Fruit fly (Drosophila melanogaster) Kc167 (cell line): ENCODE data around the gene Tpr2.

ENCODE experiments used
- Myc ChIP-seq: fragments of >200 bp; optimal IDR thresholded peaks from 2 replicates; lab custom pipeline; 2017; ENCODE audit warnings: missing external identifiers
- Sin3A ChIP-seq: fragments of >200 bp; optimal IDR thresholded peaks from 2 replicates; lab custom pipeline; 2018; ENCODE audit warnings: missing external identifiers
- h ChIP-seq: fragments of >200 bp; optimal IDR thresholded peaks from 3 replicates; lab custom pipeline; 2018; ENCODE audit warnings: missing external identifiers
- insv ChIP-seq: fragments of >200 bp; optimal IDR thresholded peaks from 3 replicates; lab custom pipeline; 2018; ENCODE audit warnings: missing external identifiers
- psq ChIP-seq: fragments of >200 bp; optimal IDR thresholded peaks from 2 replicates; lab custom pipeline; 2017; ENCODE audit warnings: missing external identifiers
- ttk ChIP-seq: sonication (Bioruptor generic); optimal IDR thresholded peaks from 2 replicates; lab custom pipeline; 2017; ENCODE audit warnings: missing external identifiers

Gene Tpr2

dm6 chr2L:16472184-16472583 lies 19.2 kb upstream of the Tpr2 start:
- TF ChIP-seq ttk (no peak), Myc (lab: Kevin White, UChicago) (no peak), h (no peak), psq (lab: Kevin White, UChicago) (no peak), insv (lab: Kevin White, UChicago) (no peak), Sin3A (no peak)

- no peak for TF ChIP-seq ttk
- no peak for TF ChIP-seq psq (lab: Kevin White, UChicago)
- no peak for TF ChIP-seq insv (lab: Kevin White, UChicago)
- TF ChIP-seq Myc (lab: Kevin White, UChicago) = no peak
Observed at dm6 chr2L:16476517-16476916, 14.8 kb upstream of the Tpr2 start.

- no peak for TF ChIP-seq h
- TF ChIP-seq ttk = no peak
- TF ChIP-seq Myc (lab: Kevin White, UChicago) = no peak
- no peak for TF ChIP-seq insv (lab: Kevin White, UChicago)
- no peak for TF ChIP-seq psq (lab: Kevin White, UChicago)
- no peak for TF ChIP-seq Sin3A
Observed at dm6 chr2L:16485643-16486000, 5.7 kb upstream of the Tpr2 start, which contains the start of gene dac. Gene dac, minus strand, starts transcription at chr2L:16485998.

- TF ChIP-seq h = no peak
- no peak for TF ChIP-seq psq (lab: Kevin White, UChicago)
- no peak for TF ChIP-seq ttk
- TF ChIP-seq Sin3A = no peak
- no peak for TF ChIP-seq insv (lab: Kevin White, UChicago)
- no peak for TF ChIP-seq Myc (lab: Kevin White, UChicago)
Observed at dm6 chr2L:16486001-16486793, 5.1 kb upstream of the Tpr2 start.

- TF ChIP-seq ttk (no peak), psq (lab: Kevin White, UChicago) (no peak), Sin3A (no peak), Myc (lab: Kevin White, UChicago) (no peak), insv (lab: Kevin White, UChicago) (no peak), h (no peak)
Observed at dm6 chr2L:16487571-16488276, 3.6 kb upstream of the Tpr2 start, which contains the start of gene Nepl8. Gene Nepl8, plus strand, starts transcription at chr2L:16488148.

dm6 chr2L:16491752-16492616 lies 644 bp downstream of the Tpr2 start:
- no peak for TF ChIP-seq Sin3A
- TF ChIP-seq Myc (lab: Kevin White, UChicago) = no peak
- TF ChIP-seq psq (lab: Kevin White, UChicago) = no peak

- TF ChIP-seq Myc (lab: Kevin White, UChicago) (no peak), Sin3A (no peak), psq (lab: Kevin White, UChicago) (no peak), insv (lab: Kevin White, UChicago) (no peak), ttk (no peak), h (no peak)
Observed at dm6 chr2L:16492617-16493203, 1.4 kb downstream of the Tpr2 start.

- TF ChIP-seq Sin3A (no peak), insv (lab: Kevin White, UChicago) (no peak), Myc (lab: Kevin White, UChicago) (no peak), ttk (no peak), h (no peak), psq (lab: Kevin White, UChicago) (no peak)
Observed at dm6 chr2L:16493999-16494741, 2.8 kb downstream of the Tpr2 start.

dm6 chr2L:16495193-16495780 lies 3.9 kb downstream of the Tpr2 start:
- TF ChIP-seq insv (lab: Kevin White, UChicago) (no peak), ttk (no peak), Myc (lab: Kevin White, UChicago) (no peak), h (no peak), Sin3A (no peak), psq (lab: Kevin White, UChicago) (no peak)

- TF ChIP-seq psq (lab: Kevin White, UChicago) (no peak), Sin3A (no peak), insv (lab: Kevin White, UChicago) (no peak), h (no peak), ttk (no peak), Myc (lab: Kevin White, UChicago) (no peak)
Observed at dm6 chr2L:16497196-16497595, 5.9 kb downstream of the Tpr2 start.

dm6 chr2L:16498100-16498499 lies 6.8 kb downstream of the Tpr2 start:
- TF ChIP-seq ttk = no peak
- TF ChIP-seq Sin3A = no peak
- TF ChIP-seq h = no peak
- TF ChIP-seq psq (lab: Kevin White, UChicago) = no peak
- no peak for TF ChIP-seq insv (lab: Kevin White, UChicago)
- no peak for TF ChIP-seq Myc (lab: Kevin White, UChicago)
